Fruit fly (Drosophila melanogaster) whole organism, embryonic: ENCODE results near the gene spas.

ENCODE experiments used
- Abd-B ChIP-seq: fragments of 200-800 bp; sonication (Bioruptor generic); optimal IDR thresholded peaks from 2 replicates; lab custom pipeline; 2018; ENCODE audit warnings: missing biosample characterization, mild to moderate bottlenecking, missing genetic modification characterization, moderate library complexity
- Aef1 ChIP-seq: fragments of 200-800 bp; sonication (Bioruptor generic); IDR thresholded peaks from 3 replicates; pipeline ENCODE4 v1.3.6; 2022; ENCODE audit warnings: missing biosample characterization, missing genetic modification characterization
- CG11560 ChIP-seq: fragments of 200-800 bp; sonication (Bioruptor generic); IDR thresholded peaks from 3 replicates; pipeline ENCODE4 v1.3.6; 2022; ENCODE audit warnings: missing biosample characterization, missing genetic modification characterization
- CG1233 ChIP-seq: fragments of 200-800 bp; sonication (Bioruptor generic); optimal IDR thresholded peaks from 4 replicates; lab custom pipeline; 2018; ENCODE audit warnings: missing biosample characterization, mild to moderate bottlenecking, missing genetic modification characterization
- CG15073 ChIP-seq: fragments of 200-800 bp; sonication (Bioruptor generic); optimal IDR thresholded peaks from 2 replicates; lab custom pipeline; 2016; ENCODE audit warnings: missing biosample characterization, missing genetic modification characterization
- CG15514 ChIP-seq: fragments of 200-800 bp; sonication (Bioruptor generic); optimal IDR thresholded peaks from 3 replicates; lab custom pipeline; 2017; ENCODE audit warnings: missing biosample characterization, missing genetic modification characterization, mild to moderate bottlenecking, moderate library complexity, missing genetic modification reagents
- CG17328 ChIP-seq: fragments of 200-800 bp; sonication (Bioruptor generic); IDR thresholded peaks from 2 replicates; pipeline ENCODE4 v1.3.6; 2022; ENCODE audit warnings: missing biosample characterization, missing genetic modification characterization
- CG1792 ChIP-seq: fragments of 200-800 bp; sonication (Bioruptor generic); optimal IDR thresholded peaks from 2 replicates; lab custom pipeline; 2016; ENCODE audit warnings: missing biosample characterization, missing genetic modification characterization
- CG18011 ChIP-seq: fragments of 200-800 bp; sonication (Bioruptor generic); optimal IDR thresholded peaks from 2 replicates; lab custom pipeline; 2017; ENCODE audit warnings: missing biosample characterization, missing genetic modification characterization, mild to moderate bottlenecking, moderate library complexity, missing genotype
- CG18764 ChIP-seq: fragments of 200-800 bp; sonication (Bioruptor generic); optimal IDR thresholded peaks from 3 replicates; lab custom pipeline; 2016; ENCODE audit warnings: missing biosample characterization, missing genetic modification characterization
- CG2202 ChIP-seq: fragments of 200-800 bp; sonication (Bioruptor generic); optimal IDR thresholded peaks from 2 replicates; lab custom pipeline; 2018; ENCODE audit warnings: missing biosample characterization, mild to moderate bottlenecking, missing genetic modification characterization
- CG31224 ChIP-seq: fragments of 200-800 bp; sonication (Bioruptor generic); IDR thresholded peaks from 2 replicates; pipeline ENCODE4 v1.3.6; 2022; ENCODE audit warnings: missing biosample characterization, missing genetic modification characterization
- CG3281 ChIP-seq: fragments of 200-800 bp; sonication (Bioruptor generic); optimal IDR thresholded peaks from 3 replicates; lab custom pipeline; 2017; ENCODE audit warnings: missing biosample characterization, mild to moderate bottlenecking, missing genetic modification characterization
- CG3407 ChIP-seq: fragments of 200-800 bp; sonication (Bioruptor generic); optimal IDR thresholded peaks from 2 replicates; lab custom pipeline; 2018; ENCODE audit warnings: missing biosample characterization, mild to moderate bottlenecking, missing genetic modification characterization
- CG34224 ChIP-seq: fragments of 200-800 bp; sonication (Bioruptor generic); IDR thresholded peaks from 3 replicates; pipeline ENCODE4 v1.3.6; 2022; ENCODE audit warnings: missing biosample characterization, missing genetic modification characterization; ENCODE audit not compliant: partially characterized antibody
- CG4282 ChIP-seq: fragments of 200-800 bp; sonication (Bioruptor generic); optimal IDR thresholded peaks from 2 replicates; lab custom pipeline; 2016; ENCODE audit warnings: missing biosample characterization, missing genetic modification characterization
- CG4730 ChIP-seq: fragments of 200-800 bp; sonication (Bioruptor generic); IDR thresholded peaks from 2 replicates; pipeline ENCODE4 v1.3.6; 2022; ENCODE audit warnings: missing biosample characterization, missing genetic modification characterization
- CG6175 ChIP-seq: fragments of 200-800 bp; sonication (Bioruptor generic); IDR thresholded peaks from 3 replicates; pipeline ENCODE4 v1.3.6; 2022; ENCODE audit warnings: missing biosample characterization, missing genetic modification characterization
- CG6254 ChIP-seq: fragments of 200-800 bp; sonication (Bioruptor generic); optimal IDR thresholded peaks from 3 replicates; lab custom pipeline; 2017; ENCODE audit warnings: mild to moderate bottlenecking, missing biosample characterization, missing genetic modification reagents, missing genetic modification characterization
- CG6689 ChIP-seq: fragments of 200-800 bp; sonication (Bioruptor generic); IDR thresholded peaks from 2 replicates; pipeline ENCODE4 v1.3.6; 2022; ENCODE audit warnings: missing biosample characterization, missing genetic modification characterization
- CG7963 ChIP-seq: fragments of 200-800 bp; sonication (Bioruptor generic); IDR thresholded peaks from 3 replicates; pipeline ENCODE4 v1.3.6; 2022; ENCODE audit warnings: missing biosample characterization, missing genetic modification characterization; ENCODE audit not compliant: partially characterized antibody
- CG8359 ChIP-seq: fragments of 200-800 bp; sonication (Bioruptor generic); optimal IDR thresholded peaks from 2 replicates; lab custom pipeline; 2017; ENCODE audit warnings: missing biosample characterization, mild to moderate bottlenecking, missing genetic modification characterization, borderline replicate concordance
- Camta ChIP-seq: fragments of 200-800 bp; sonication (Bioruptor generic); optimal IDR thresholded peaks from 2 replicates; lab custom pipeline; 2016; ENCODE audit warnings: missing biosample characterization, missing genetic modification characterization
- Chrac-16 ChIP-seq: fragments of 200-800 bp; sonication (Bioruptor generic); optimal IDR thresholded peaks from 3 replicates; lab custom pipeline; 2016; ENCODE audit warnings: missing biosample characterization, missing genetic modification characterization
- Dbx ChIP-seq: fragments of 200-800 bp; sonication (Bioruptor generic); IDR thresholded peaks from 3 replicates; pipeline ENCODE4 v1.3.6; 2022; ENCODE audit warnings: missing biosample characterization, missing genetic modification characterization
- Drgx ChIP-seq: fragments of 200-800 bp; sonication (Bioruptor generic); IDR thresholded peaks from 2 replicates; pipeline ENCODE4 v1.3.6; 2022; ENCODE audit warnings: missing biosample characterization, missing genetic modification characterization
- Hand ChIP-seq: fragments of 200-800 bp; sonication (Bioruptor generic); optimal IDR thresholded peaks from 2 replicates; lab custom pipeline; 2017; ENCODE audit warnings: mild to moderate bottlenecking, missing biosample characterization, missing genetic modification reagents, missing genetic modification characterization
- ato ChIP-seq: fragments of 200-800 bp; sonication (Bioruptor generic); IDR thresholded peaks from 2 replicates; pipeline ENCODE4 v1.3.6; 2022; ENCODE audit warnings: missing biosample characterization, missing genetic modification characterization; ENCODE audit not compliant: partially characterized antibody
- bbx ChIP-seq: fragments of 200-800 bp; sonication (Bioruptor generic); IDR thresholded peaks from 2 replicates; pipeline ENCODE4 v1.3.6; 2022; ENCODE audit warnings: missing biosample characterization, missing genetic modification characterization; ENCODE audit not compliant: partially characterized antibody
- cad ChIP-seq: fragments of >200 bp; optimal IDR thresholded peaks from 2 replicates; lab custom pipeline; 2017; ENCODE audit warnings: missing biosample characterization, missing genetic modification characterization
- cato ChIP-seq: fragments of 200-800 bp; sonication (Bioruptor generic); optimal IDR thresholded peaks from 2 replicates; lab custom pipeline; 2016; ENCODE audit warnings: missing biosample characterization, missing genetic modification characterization, borderline replicate concordance
- chn ChIP-seq: fragments of 200-800 bp; sonication (Bioruptor generic); optimal IDR thresholded peaks from 2 replicates; lab custom pipeline; 2016; ENCODE audit warnings: missing biosample characterization, missing genetic modification characterization
- ci ChIP-seq: fragments of 200-800 bp; sonication (Bioruptor generic); IDR thresholded peaks from 3 replicates; pipeline ENCODE4 v1.3.6; 2022; ENCODE audit warnings: missing biosample characterization, missing genetic modification characterization
- fd102C ChIP-seq: fragments of 200-800 bp; sonication (Bioruptor generic); optimal IDR thresholded peaks from 2 replicates; lab custom pipeline; 2018; ENCODE audit warnings: missing biosample characterization, mild to moderate bottlenecking, missing genetic modification characterization, moderate library complexity
- fru ChIP-seq: fragments of >200 bp; optimal IDR thresholded peaks from 2 replicates; lab custom pipeline; 2017
- gsb ChIP-seq: fragments of 200-800 bp; sonication (Bioruptor generic); IDR thresholded peaks from 2 replicates; pipeline ENCODE4 v1.3.6; 2022; ENCODE audit warnings: missing biosample characterization, missing genetic modification characterization
- inv ChIP-seq: fragments of 200-800 bp; sonication (Bioruptor generic); IDR thresholded peaks from 2 replicates; pipeline ENCODE4 v1.3.6; 2022; ENCODE audit warnings: missing biosample characterization, missing genetic modification characterization; ENCODE audit not compliant: partially characterized antibody
- oc ChIP-seq: fragments of 200-800 bp; sonication (Bioruptor generic); optimal IDR thresholded peaks from 2 replicates; lab custom pipeline; 2018; ENCODE audit warnings: missing biosample characterization, mild to moderate bottlenecking, missing genetic modification characterization, moderate library complexity
- onecut ChIP-seq: fragments of 200-800 bp; sonication (Bioruptor generic); IDR thresholded peaks from 2 replicates; pipeline ENCODE4 v1.3.6; 2022; ENCODE audit warnings: missing biosample characterization, missing genetic modification characterization
- peb ChIP-seq: fragments of 200-800 bp; sonication (Bioruptor generic); IDR thresholded peaks from 2 replicates; pipeline ENCODE4 v1.3.6; 2022; ENCODE audit warnings: missing biosample characterization, missing genetic modification characterization
- prd ChIP-seq, 3 experiments: fragments of >200 bp in 2 of 3; fragments of 200-800 bp in 1 of 3; sonication (Bioruptor generic) in 1 of 3; optimal IDR thresholded peaks in 2 of 3; IDR thresholded peaks in 1 of 3; 2 replicates in 2 of 3; 3 replicates in 1 of 3; pipeline versions ENCODE4 v1.3.6 to Lab custom; 2017 to 2022; ENCODE audit warnings: missing biosample characterization in 1 of 3, missing genetic modification characterization in 1 of 3
- pum ChIP-seq: fragments of 200-800 bp; sonication (Bioruptor generic); optimal IDR thresholded peaks from 2 replicates; lab custom pipeline; 2016; ENCODE audit warnings: missing biosample characterization, missing genetic modification characterization
- sc ChIP-seq, 3 experiments: fragments of >200 bp in 2 of 3; fragments of 200-800 bp in 1 of 3; sonication (Bioruptor generic) in 1 of 3; optimal IDR thresholded peaks; 2 replicates in 2 of 3; 3 replicates in 1 of 3; lab custom pipeline; 2017; ENCODE audit warnings: mild to moderate bottlenecking in 1 of 3, missing biosample characterization in 1 of 3, missing genetic modification characterization in 1 of 3, missing genetic modification reagents in 1 of 3
- slbo ChIP-seq: fragments of 200-800 bp; sonication (Bioruptor generic); IDR thresholded peaks from 2 replicates; pipeline ENCODE4 v1.3.6; 2022; ENCODE audit warnings: missing biosample characterization, missing genetic modification characterization
- stwl ChIP-seq: fragments of 200-800 bp; sonication (Bioruptor generic); optimal IDR thresholded peaks from 3 replicates; lab custom pipeline; 2018; ENCODE audit warnings: missing biosample characterization, mild to moderate bottlenecking, missing genetic modification characterization, moderate library complexity
- unc-4 ChIP-seq: fragments of 200-800 bp; sonication (Bioruptor generic); IDR thresholded peaks from 2 replicates; pipeline ENCODE4 v1.3.6; 2022; ENCODE audit warnings: missing biosample characterization, missing genetic modification characterization; ENCODE audit not compliant: partially characterized antibody
- vfl ChIP-seq: fragments of 200-800 bp; sonication (Bioruptor generic); optimal IDR thresholded peaks from 2 replicates; lab custom pipeline; 2016; ENCODE audit warnings: missing biosample characterization, missing genetic modification characterization

Gene spas

dm6 chr3R:24031019-24031824, 6.8 kb upstream of the spas start (continued):
- TF ChIP-seq fd102C (GFP tag; lab: Kevin White, UChicago), result no peak
- TF ChIP-seq sc (optimal IDR thresholded peaks at IDR 0.05; lab: Kevin White, UChicago), result no peak
- TF ChIP-seq sc (GFP tag; optimal IDR thresholded peaks at IDR 0.05; lab: Kevin White, UChicago), result no peak
- peak; percentile 54; the same call in 1 of the 3 replicates for TF ChIP-seq Dbx (GFP tag; lab: Robert Waterston, UW)
- TF ChIP-seq CG15073 (GFP tag; lab: Kevin White, UChicago), result no peak
- peak; percentile 33; the same call in 1 of the 2 replicates for TF ChIP-seq bbx (GFP tag; lab: Robert Waterston, UW)
- no peak for TF ChIP-seq oc (tag; lab: Kevin White, UChicago)
- no peak for TF ChIP-seq CG4282 (GFP tag; lab: Kevin White, UChicago)
- TF ChIP-seq prd (optimal IDR thresholded peaks at IDR 0.05; lab: Kevin White, UChicago), result no peak
- TF ChIP-seq prd (GFP tag; IDR thresholded peaks at IDR 0.05; lab: Robert Waterston, UW), result no peak
- peak; percentile 25 for TF ChIP-seq CG2202 (tag; lab: Kevin White, UChicago)
- TF ChIP-seq cad, result no peak
- TF ChIP-seq CG17328 (GFP tag; lab: Robert Waterston, UW), result no peak
- no peak for TF ChIP-seq CG11560
- no peak for TF ChIP-seq CG15514 (GFP tag; lab: Kevin White, UChicago)
- peak; percentile 43 for TF ChIP-seq onecut (GFP tag; lab: Robert Waterston, UW)
- TF ChIP-seq pum, result no peak
- no peak; the same call in 2 of the 3 replicates for TF ChIP-seq ci (GFP tag; lab: Robert Waterston, UW)
- 0 out of 2 replicates have a peak, but pooled peaks have one; percentile 5 for TF ChIP-seq CG6689 (GFP tag; lab: Robert Waterston, UW)
- peak; percentile 8; the same call in 1 of the 2 replicates for TF ChIP-seq slbo
- peak; percentile 65 for TF ChIP-seq Drgx (GFP tag; lab: Robert Waterston, UW)
- no peak for TF ChIP-seq CG31224 (GFP tag; lab: Robert Waterston, UW)
- TF ChIP-seq inv (GFP tag; lab: Robert Waterston, UW), result no peak
- TF ChIP-seq CG1792 (GFP tag; lab: Kevin White, UChicago), result no peak
- TF ChIP-seq CG3281, result peak; percentile 6
- no peak for TF ChIP-seq Hand (GFP tag; lab: Kevin White, UChicago)
- no peak for TF ChIP-seq vfl (GFP tag; lab: Kevin White, UChicago)
- 0 out of 3 replicates have a peak, but pooled peaks have one; percentile 21 for TF ChIP-seq Aef1 (GFP tag; lab: Robert Waterston, UW)
- peak; percentile 44; the same call in 1 of the 2 replicates for TF ChIP-seq unc-4 (GFP tag; lab: Robert Waterston, UW)
- TF ChIP-seq CG8359 (GFP tag; lab: Kevin White, UChicago), result no peak
- no peak for TF ChIP-seq Chrac-16
- TF ChIP-seq CG34224, result no peak
- TF ChIP-seq Camta (GFP tag; lab: Kevin White, UChicago), result no peak
- TF ChIP-seq CG6254 (GFP tag; lab: Kevin White, UChicago), result no peak
- 0 out of 3 replicates have a peak, but pooled peaks have one; percentile 24 for TF ChIP-seq CG6175 (GFP tag; lab: Robert Waterston, UW)
- TF ChIP-seq CG4730 (GFP tag; lab: Robert Waterston, UW), result no peak
- TF ChIP-seq fru (lab: Kevin White, UChicago), result no peak
- TF ChIP-seq chn (GFP tag; lab: Kevin White, UChicago), result peak; percentile 2
- TF ChIP-seq gsb, result no peak
- no peak for TF ChIP-seq cato (GFP tag; lab: Kevin White, UChicago)
- TF ChIP-seq CG1233 (GFP tag; lab: Kevin White, UChicago), result no peak
- no peak for TF ChIP-seq peb (GFP tag; lab: Robert Waterston, UW)
- no peak for TF ChIP-seq stwl (tag; lab: Kevin White, UChicago)
- no peak for TF ChIP-seq CG18764 (GFP tag; lab: Kevin White, UChicago)
- no peak for TF ChIP-seq CG7963 (GFP tag; lab: Robert Waterston, UW)
- TF ChIP-seq CG3407 (GFP tag; lab: Kevin White, UChicago), result no peak
- 0 out of 2 replicates have a peak, but pooled peaks have one; percentile 22 for TF ChIP-seq ato (GFP tag; lab: Robert Waterston, UW)
- no peak for TF ChIP-seq CG18011 (GFP tag; lab: Kevin White, UChicago)
- TF ChIP-seq Abd-B (GFP tag; lab: Kevin White, UChicago), result no peak
